Worm (Caenorhabditis elegans) whole organism, L4 larva: ENCODE results near the gene K07E8.6.

Experiments used
- ama-1 ChIP-seq: fragments of 150-350 bp; optimal IDR thresholded peaks from 2 replicates; lab custom pipeline; 2014; ENCODE audit warnings: inconsistent platforms, mixed read lengths
- ctbp-1 ChIP-seq: fragments of 200-800 bp; sonication (Bioruptor generic); IDR thresholded peaks from 2 replicates; pipeline ENCODE4 v1.3.6; 2022; ENCODE audit warnings: missing genetic modification reagents, missing genetic modification characterization, missing compliant biosample characterization
- egl-27 ChIP-seq: sonication (generic microtip); optimal IDR thresholded peaks from 3 replicates; lab custom pipeline; 2017; ENCODE audit warnings: missing biosample characterization, missing genetic modification reagents, missing genetic modification characterization
- nhr-77 ChIP-seq: fragments of 150-350 bp; optimal IDR thresholded peaks from 2 replicates; lab custom pipeline; 2014; ENCODE audit warnings: missing biosample characterization, missing genetic modification characterization
- pqm-1 ChIP-seq: sonication (generic microtip); optimal IDR thresholded peaks from 2 replicates; lab custom pipeline; 2017; ENCODE audit warnings: missing biosample characterization, missing genetic modification characterization

DNA sequence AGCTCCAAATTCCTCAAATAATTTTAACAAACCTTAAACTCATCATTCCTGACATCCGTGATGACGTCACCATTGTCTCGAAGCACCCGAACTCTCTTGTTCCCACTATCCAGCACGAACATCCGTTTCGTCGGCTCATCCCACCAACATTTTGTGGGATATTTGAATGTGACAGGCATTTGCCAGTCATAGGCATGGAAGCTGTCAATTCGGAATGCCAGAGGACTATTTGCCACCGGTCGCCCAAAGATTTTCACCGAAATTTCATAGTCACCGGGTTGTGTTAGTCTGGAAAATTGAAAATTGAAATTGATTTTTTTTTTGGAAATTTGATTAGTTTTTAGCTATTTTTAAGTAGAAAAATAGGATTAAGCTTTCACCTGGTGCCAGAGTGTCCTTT, 42.7 kb downstream of the K07E8.6 start:
- no peak for TF ChIP-seq ama-1 (lab: Kevin White, UChicago)
- TF ChIP-seq ctbp-1 (GFP tag; lab: Robert Waterston, UW), result no peak
- no peak for TF ChIP-seq egl-27
- no peak for TF ChIP-seq nhr-77
- TF ChIP-seq pqm-1, result no peak
